Worm (Caenorhabditis elegans): Measurements from ENCODE around the gene C02F5.14.

- TF ChIP-seq T22C8.4 (GFP tag; IDR thresholded peaks at IDR 0.05) (no peak), flt-1 (GFP tag; IDR thresholded peaks at IDR 0.05) (no peak), cog-1 (tag; optimal IDR thresholded peaks at IDR 0.05) (no peak), ztf-23 (GFP tag; IDR thresholded peaks at IDR 0.05) (no peak), ref-1 (GFP tag; conservative IDR thresholded peaks at IDR 0.05) (no peak), tab-1 (GFP tag; IDR thresholded peaks at IDR 0.05) (no peak), med-1 (GFP tag; optimal IDR thresholded peaks at IDR 0.05; ENCODE audit: insufficient read depth) (no peak), klf-2 (GFP tag; conservative IDR thresholded peaks at IDR 0.05) (no peak), ztf-29 (GFP tag; IDR thresholded peaks at IDR 0.05) (no peak)
These were observed 19.1 kb downstream of the C02F5.14 start, which contains the start of gene unc-86 for ce11 chrIII:8216224-8216623.

Measured in whole organism, midembryonic.